Worm (Caenorhabditis elegans): Measurements from ENCODE around the gene K02E10.5.

ce11 chrX:2439728-2440127 is 39.0 kb downstream of the K02E10.5 start:
- TF ChIP-seq klf-2 (GFP tag; conservative IDR thresholded peaks at IDR 0.05) (no peak), med-1 (GFP tag; optimal IDR thresholded peaks at IDR 0.05; ENCODE audit: insufficient read depth) (no peak), cog-1 (tag; optimal IDR thresholded peaks at IDR 0.05) (no peak), ztf-23 (GFP tag; IDR thresholded peaks at IDR 0.05) (no peak), T22C8.4 (GFP tag; IDR thresholded peaks at IDR 0.05) (no peak), ztf-29 (GFP tag; IDR thresholded peaks at IDR 0.05) (no peak), flt-1 (GFP tag; IDR thresholded peaks at IDR 0.05) (no peak), ref-1 (GFP tag; conservative IDR thresholded peaks at IDR 0.05) (no peak)
